Fruit fly (Drosophila melanogaster) S2 (cell line): ENCODE results near the gene CG4461.

ENCODE experiments used
- CG8478 ChIP-seq: fragments of >200 bp; optimal IDR thresholded peaks from 2 replicates; lab custom pipeline; 2018
- CTCF ChIP-seq, 2 experiments: fragments of >200 bp; optimal IDR thresholded peaks; 2 replicates each; lab custom pipeline; 2018

dm6 chr3L:9423757-9424527 lies 48.7 kb downstream of the CG4461 start:
- TF ChIP-seq CTCF (optimal IDR thresholded peaks at IDR 0.05; lab: Kevin White, UChicago) (no peak), CG8478 (lab: Kevin White, UChicago) (no peak)
